In the genomic region with DNA sequence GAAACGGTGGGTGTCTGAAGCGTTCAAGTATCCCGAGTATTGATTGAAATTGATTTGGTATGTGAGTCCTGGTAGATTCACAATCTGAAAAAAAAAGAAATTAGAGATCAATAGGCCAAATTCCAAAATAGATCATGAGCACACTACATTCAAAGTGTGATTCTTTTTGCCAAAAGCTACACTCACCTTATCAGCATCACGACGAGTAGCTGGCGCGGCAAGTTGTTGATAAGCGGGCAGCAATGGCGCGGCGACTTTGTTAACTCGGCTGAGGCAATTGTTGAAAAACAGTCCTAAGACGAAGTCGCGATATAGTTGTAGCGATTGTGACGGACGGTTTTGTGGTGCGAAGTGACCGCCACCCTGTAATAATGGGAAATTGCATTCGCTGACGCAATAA, we compare ENCODE assay signal across 5 worm cellular contexts.
TF ChIP-seq lines count a peak whose summit lies in the region.

No protein-coding gene starts in this region.

TF ChIP-seq in whole organism, L1 larva, 84 proteins besides CTCF, POLR2A, EP300 and RAD21:
- TF ChIP-seq fkh-8 (tag; optimal IDR thresholded peaks at IDR 0.05; lab: Kevin White, UChicago) (no peak), elt-2 (tag; optimal IDR thresholded peaks at IDR 0.05; lab: Kevin White, UChicago) (peak; percentile 66)

TF ChIP-seq in whole organism, L2 larva, 48 proteins besides CTCF, POLR2A, EP300 and RAD21:
- no peak for TF ChIP-seq elt-1 (tag; optimal IDR thresholded peaks at IDR 0.05; lab: Kevin White, UChicago)
- no peak for TF ChIP-seq nhr-10 (tag; optimal IDR thresholded peaks at IDR 0.05; lab: Kevin White, UChicago)
- TF ChIP-seq unc-39 (tag; optimal IDR thresholded peaks at IDR 0.05; lab: Kevin White, UChicago) = no peak
- TF ChIP-seq fos-1 (tag; optimal IDR thresholded peaks at IDR 0.05; lab: Kevin White, UChicago) = peak; percentile 58
- TF ChIP-seq sma-9 (GFP tag; optimal IDR thresholded peaks at IDR 0.05; lab: Kevin White, UChicago) = peak; percentile 34
- no peak for TF ChIP-seq sma-9 (tag; optimal IDR thresholded peaks at IDR 0.05; lab: Kevin White, UChicago)
- TF ChIP-seq crh-2 (tag; optimal IDR thresholded peaks at IDR 0.05; lab: Kevin White, UChicago) = no peak
- TF ChIP-seq nhr-21 (tag; optimal IDR thresholded peaks at IDR 0.05; lab: Kevin White, UChicago) = no peak
- TF ChIP-seq zag-1 (tag; optimal IDR thresholded peaks at IDR 0.05; lab: Kevin White, UChicago) = no peak

TF ChIP-seq in whole organism, L3 larva, 47 proteins besides CTCF, POLR2A, EP300 and RAD21:
- TF ChIP-seq nhr-76 (tag; optimal IDR thresholded peaks at IDR 0.05; lab: Kevin White, UChicago) (no peak), elt-2 (tag; optimal IDR thresholded peaks at IDR 0.05; lab: Kevin White, UChicago) (peak; percentile 78), fos-1 (tag; optimal IDR thresholded peaks at IDR 0.05; lab: Kevin White, UChicago) (no peak), jun-1 (tag; optimal IDR thresholded peaks at IDR 0.05; lab: Kevin White, UChicago) (peak; percentile 31), pqm-1 (tag; optimal IDR thresholded peaks at IDR 0.05; lab: Kevin White, UChicago) (peak; percentile 73), unc-39 (tag; optimal IDR thresholded peaks at IDR 0.05; lab: Kevin White, UChicago) (no peak), tbx-2 (tag; optimal IDR thresholded peaks at IDR 0.05; lab: Kevin White, UChicago) (no peak)

TF ChIP-seq in whole organism, L4 larva, 104 proteins besides CTCF, POLR2A, EP300 and RAD21:
- TF ChIP-seq daf-16 (GFP tag; optimal IDR thresholded peaks at IDR 0.05; lab: Kevin White, UChicago) (no peak), daf-16 (tag; optimal IDR thresholded peaks at IDR 0.05; lab: Kevin White, UChicago) (peak; percentile 65), unc-62 (GFP tag; optimal IDR thresholded peaks at IDR 0.05 in 1 of 2; lab: Kevin White, UChicago) (peak in 1 of 2 experiments; percentile 94), unc-62 (tag; optimal IDR thresholded peaks at IDR 0.05; lab: Kevin White, UChicago) (no peak), nhr-28 (tag; optimal IDR thresholded peaks at IDR 0.05; lab: Kevin White, UChicago) (peak; percentile 79), hlh-11 (tag; optimal IDR thresholded peaks at IDR 0.05; lab: Kevin White, UChicago) (peak; percentile 56), aha-1 (tag; lab: Kevin White, UChicago) (peak; percentile 9), unc-39 (tag; optimal IDR thresholded peaks at IDR 0.05; lab: Kevin White, UChicago) (no peak), dmd-6 (GFP tag; IDR thresholded peaks at IDR 0.05; lab: Robert Waterston, UW) (peak; percentile 68), lin-38 (GFP tag; IDR thresholded peaks at IDR 0.05; lab: Robert Waterston, UW) (no peak), sdz-12 (GFP tag; optimal IDR thresholded peaks at IDR 0.05; lab: Kevin White, UChicago) (no peak), nhr-6 (tag; optimal IDR thresholded peaks at IDR 0.05; lab: Kevin White, UChicago) (no peak), pqm-1 (tag; optimal IDR thresholded peaks at IDR 0.05; lab: Kevin White, UChicago) (peak; percentile 73), dve-1 (tag; optimal IDR thresholded peaks at IDR 0.05; lab: Kevin White, UChicago; ENCODE audit: insufficient read depth) (peak; percentile 31)

TF ChIP-seq in whole organism, young adult, 124 proteins besides CTCF, POLR2A, EP300 and RAD21:
- TF ChIP-seq zfh-2 (GFP tag; conservative IDR thresholded peaks at IDR 0.05; lab: Robert Waterston, UW) (no peak), nhr-80 (tag; optimal IDR thresholded peaks at IDR 0.05; lab: Kevin White, UChicago) (peak; percentile 76), cebp-2 (GFP tag; IDR thresholded peaks at IDR 0.05; lab: Robert Waterston, UW) (no peak), hlh-26 (GFP tag; conservative IDR thresholded peaks at IDR 0.05; lab: Robert Waterston, UW) (no peak), dox-1 (GFP tag; IDR thresholded peaks at IDR 0.05; lab: Robert Waterston, UW) (0 out of 2 replicates have a peak, but pooled peaks have one; percentile 37)
TF ChIP-seq in whole organism, young adult: peak in this region for 2.
